Fruit fly (Drosophila melanogaster) whole organism, embryonic: ENCODE results near the gene Ac78C.

Source experiments
- Antp ChIP-seq: fragments of 200-800 bp; sonication (Bioruptor generic); optimal IDR thresholded peaks from 3 replicates; lab custom pipeline; 2016; ENCODE audit warnings: missing biosample characterization, missing genetic modification characterization
- B-H2 ChIP-seq: fragments of 200-800 bp; sonication (Bioruptor generic); optimal IDR thresholded peaks from 2 replicates; lab custom pipeline; 2018; ENCODE audit warnings: missing biosample characterization, mild to moderate bottlenecking, missing genetic modification characterization
- CG10543 ChIP-seq: fragments of 200-800 bp; sonication (Bioruptor generic); optimal IDR thresholded peaks from 3 replicates; lab custom pipeline; 2017; ENCODE audit warnings: missing biosample characterization, mild to moderate bottlenecking, missing genetic modification characterization, moderate library complexity
- CG12299 ChIP-seq: fragments of 200-800 bp; sonication (Bioruptor generic); optimal IDR thresholded peaks from 2 replicates; lab custom pipeline; 2018; ENCODE audit warnings: missing biosample characterization, mild to moderate bottlenecking, missing genetic modification characterization
- CG1233 ChIP-seq: fragments of 200-800 bp; sonication (Bioruptor generic); optimal IDR thresholded peaks from 4 replicates; lab custom pipeline; 2018; ENCODE audit warnings: missing biosample characterization, mild to moderate bottlenecking, missing genetic modification characterization
- CG13287 ChIP-seq: fragments of 200-800 bp; sonication (Bioruptor generic); IDR thresholded peaks from 2 replicates; pipeline ENCODE4 v1.3.6; 2022; ENCODE audit warnings: missing biosample characterization, missing genetic modification characterization; ENCODE audit not compliant: partially characterized antibody
- CG13296 ChIP-seq: fragments of 200-800 bp; sonication (Bioruptor generic); optimal IDR thresholded peaks from 3 replicates; lab custom pipeline; 2018; ENCODE audit warnings: missing biosample characterization, mild to moderate bottlenecking, missing genetic modification characterization
- CG14710 ChIP-seq: fragments of 200-800 bp; sonication (Bioruptor generic); optimal IDR thresholded peaks from 3 replicates; lab custom pipeline; 2019; ENCODE audit warnings: missing biosample characterization, mild to moderate bottlenecking, missing genetic modification characterization, moderate library complexity
- CG15479 ChIP-seq: fragments of 200-800 bp; sonication (Bioruptor generic); optimal IDR thresholded peaks from 3 replicates; lab custom pipeline; 2019; ENCODE audit warnings: missing biosample characterization, mild to moderate bottlenecking, missing genetic modification characterization, moderate library complexity
- CG15601 ChIP-seq: fragments of 200-800 bp; sonication (Bioruptor generic); optimal IDR thresholded peaks from 3 replicates; lab custom pipeline; 2019; ENCODE audit warnings: missing biosample characterization, mild to moderate bottlenecking, missing genetic modification characterization, moderate library complexity
- CG17361 ChIP-seq: fragments of 200-800 bp; sonication (Bioruptor generic); IDR thresholded peaks from 3 replicates; pipeline ENCODE4 v1.3.6; 2022; ENCODE audit warnings: missing biosample characterization, missing genetic modification characterization
- CG2712 ChIP-seq: fragments of 200-800 bp; optimal IDR thresholded peaks from 3 replicates; lab custom pipeline; 2019; ENCODE audit warnings: missing biosample characterization, mild to moderate bottlenecking, missing genetic modification characterization, moderate library complexity
- CG30020 ChIP-seq: fragments of 200-800 bp; optimal IDR thresholded peaks from 2 replicates; lab custom pipeline; 2019; ENCODE audit warnings: missing biosample characterization, mild to moderate bottlenecking, missing genetic modification characterization, moderate library complexity
- CG30403 ChIP-seq: fragments of 200-800 bp; sonication (Bioruptor generic); optimal IDR thresholded peaks from 3 replicates; lab custom pipeline; 2016; ENCODE audit warnings: missing biosample characterization, missing genetic modification characterization
- CG31441 ChIP-seq: fragments of 200-800 bp; sonication (Bioruptor generic); IDR thresholded peaks from 2 replicates; pipeline ENCODE4 v1.3.6; 2022; ENCODE audit warnings: missing biosample characterization, missing genetic modification characterization
- CG6689 ChIP-seq: fragments of 200-800 bp; sonication (Bioruptor generic); IDR thresholded peaks from 2 replicates; pipeline ENCODE4 v1.3.6; 2022; ENCODE audit warnings: missing biosample characterization, missing genetic modification characterization
- CG7556 ChIP-seq: fragments of 200-800 bp; sonication (Bioruptor generic); optimal IDR thresholded peaks from 2 replicates; lab custom pipeline; 2017; ENCODE audit warnings: missing biosample characterization, mild to moderate bottlenecking, missing genetic modification characterization
- CG8089 ChIP-seq: fragments of 200-800 bp; sonication (Bioruptor generic); optimal IDR thresholded peaks from 3 replicates; lab custom pipeline; 2016; ENCODE audit warnings: missing biosample characterization, missing genetic modification characterization
- CG8290 ChIP-seq, 3 experiments: fragments of 200-800 bp; sonication (Bioruptor generic); optimal IDR thresholded peaks; 2 replicates each; lab custom pipeline; 2016 to 2019; ENCODE audit warnings: missing biosample characterization in 3 of 3, missing genetic modification characterization in 3 of 3, mild to moderate bottlenecking in 2 of 3, moderate library complexity in 1 of 3
- CG8388 ChIP-seq: fragments of 200-800 bp; sonication (Bioruptor generic); optimal IDR thresholded peaks from 2 replicates; lab custom pipeline; 2019; ENCODE audit warnings: missing biosample characterization, mild to moderate bottlenecking, missing genetic modification characterization, moderate library complexity
- CG9437 ChIP-seq: fragments of 200-800 bp; sonication (Bioruptor generic); optimal IDR thresholded peaks from 2 replicates; lab custom pipeline; 2018; ENCODE audit warnings: missing biosample characterization, mild to moderate bottlenecking, missing genetic modification characterization
- CG9797 ChIP-seq: fragments of 200-800 bp; sonication (Bioruptor generic); optimal IDR thresholded peaks from 3 replicates; lab custom pipeline; 2018; ENCODE audit warnings: missing biosample characterization, mild to moderate bottlenecking, missing genetic modification characterization
- CG9817 ChIP-seq: fragments of 200-800 bp; sonication (Bioruptor generic); optimal IDR thresholded peaks from 2 replicates; lab custom pipeline; 2018; ENCODE audit warnings: missing biosample characterization, mild to moderate bottlenecking, missing genetic modification characterization, moderate library complexity
- Camta ChIP-seq: fragments of 200-800 bp; sonication (Bioruptor generic); optimal IDR thresholded peaks from 2 replicates; lab custom pipeline; 2016; ENCODE audit warnings: missing biosample characterization, missing genetic modification characterization
- Dip2 ChIP-seq: fragments of 200-800 bp; sonication (Bioruptor generic); IDR thresholded peaks from 2 replicates; pipeline ENCODE4 v1.3.6; 2022; ENCODE audit warnings: missing biosample characterization, missing genetic modification characterization
- Fer3 ChIP-seq: fragments of 200-800 bp; sonication (Bioruptor generic); optimal IDR thresholded peaks from 2 replicates; lab custom pipeline; 2018; ENCODE audit warnings: missing biosample characterization, mild to moderate bottlenecking, missing genetic modification characterization, moderate library complexity
- HmgD ChIP-seq: fragments of 200-800 bp; sonication (Bioruptor generic); optimal IDR thresholded peaks from 3 replicates; lab custom pipeline; 2016; ENCODE audit warnings: missing biosample characterization, missing genetic modification characterization
- Hsf ChIP-seq: fragments of 200-800 bp; sonication (Bioruptor generic); optimal IDR thresholded peaks from 3 replicates; lab custom pipeline; 2016; ENCODE audit warnings: missing biosample characterization, missing genetic modification characterization
- Lhr ChIP-seq: fragments of 200-800 bp; sonication (Bioruptor generic); optimal IDR thresholded peaks from 3 replicates; lab custom pipeline; 2017; ENCODE audit warnings: mild to moderate bottlenecking, missing biosample characterization, missing genetic modification reagents, missing genetic modification characterization
- Meics ChIP-seq: fragments of 200-800 bp; sonication (Bioruptor generic); optimal IDR thresholded peaks from 2 replicates; lab custom pipeline; 2017; ENCODE audit warnings: missing biosample characterization, mild to moderate bottlenecking, missing genetic modification characterization
- NC2β ChIP-seq: fragments of 200-800 bp; sonication (Bioruptor generic); optimal IDR thresholded peaks from 2 replicates; lab custom pipeline; 2016; ENCODE audit warnings: missing biosample characterization, missing genetic modification characterization
- NK7.1 ChIP-seq: fragments of 200-800 bp; sonication (Bioruptor generic); optimal IDR thresholded peaks from 3 replicates; lab custom pipeline; 2016; ENCODE audit warnings: missing biosample characterization, missing genetic modification characterization
- Side ChIP-seq: fragments of 200-800 bp; sonication (Bioruptor generic); optimal IDR thresholded peaks from 2 replicates; lab custom pipeline; 2016; ENCODE audit warnings: missing biosample characterization, missing genetic modification characterization
- Sox100B ChIP-seq: fragments of 200-800 bp; sonication (Bioruptor generic); optimal IDR thresholded peaks from 3 replicates; lab custom pipeline; 2018; ENCODE audit warnings: missing biosample characterization, mild to moderate bottlenecking, missing genetic modification characterization
- ash1 ChIP-seq: fragments of 200-800 bp; sonication (Bioruptor generic); optimal IDR thresholded peaks from 2 replicates; lab custom pipeline; 2018; ENCODE audit warnings: missing biosample characterization, mild to moderate bottlenecking, missing genetic modification characterization
- ato ChIP-seq: fragments of 200-800 bp; sonication (Bioruptor generic); IDR thresholded peaks from 2 replicates; pipeline ENCODE4 v1.3.6; 2022; ENCODE audit warnings: missing biosample characterization, missing genetic modification characterization; ENCODE audit not compliant: partially characterized antibody
- caup ChIP-seq: fragments of 200-800 bp; sonication (Bioruptor generic); optimal IDR thresholded peaks from 3 replicates; lab custom pipeline; 2017; ENCODE audit warnings: missing biosample characterization, mild to moderate bottlenecking, missing genetic modification characterization, moderate library complexity; ENCODE audit not compliant: severe bottlenecking
- dati ChIP-seq: fragments of 200-800 bp; sonication (Bioruptor generic); IDR thresholded peaks from 2 replicates; pipeline ENCODE4 v1.3.6; 2022; ENCODE audit warnings: missing biosample characterization, missing genetic modification characterization
- emc ChIP-seq: fragments of 200-800 bp; sonication (Bioruptor generic); optimal IDR thresholded peaks from 2 replicates; lab custom pipeline; 2016; ENCODE audit warnings: missing biosample characterization, missing genetic modification characterization
- fd64A ChIP-seq: fragments of 200-800 bp; sonication (Bioruptor generic); optimal IDR thresholded peaks from 3 replicates; lab custom pipeline; 2018; ENCODE audit warnings: missing biosample characterization, mild to moderate bottlenecking, missing genetic modification characterization
- gce ChIP-seq: fragments of 200-800 bp; sonication (Bioruptor generic); IDR thresholded peaks from 3 replicates; pipeline ENCODE4 v1.3.6; 2022; ENCODE audit warnings: missing biosample characterization, missing genetic modification characterization
- grau ChIP-seq: fragments of 200-800 bp; optimal IDR thresholded peaks from 3 replicates; lab custom pipeline; 2019; ENCODE audit warnings: missing biosample characterization, mild to moderate bottlenecking, missing genetic modification characterization, moderate library complexity
- gsb ChIP-seq: fragments of 200-800 bp; sonication (Bioruptor generic); IDR thresholded peaks from 2 replicates; pipeline ENCODE4 v1.3.6; 2022; ENCODE audit warnings: missing biosample characterization, missing genetic modification characterization
- lilli ChIP-seq: fragments of 200-800 bp; sonication (Bioruptor generic); optimal IDR thresholded peaks from 3 replicates; lab custom pipeline; 2016; ENCODE audit warnings: missing biosample characterization, missing genetic modification characterization
- peb ChIP-seq: fragments of 200-800 bp; sonication (Bioruptor generic); IDR thresholded peaks from 2 replicates; pipeline ENCODE4 v1.3.6; 2022; ENCODE audit warnings: missing biosample characterization, missing genetic modification characterization
- pzg ChIP-seq: fragments of 200-800 bp; sonication (Bioruptor generic); optimal IDR thresholded peaks from 3 replicates; lab custom pipeline; 2018; ENCODE audit warnings: missing biosample characterization, mild to moderate bottlenecking, missing genetic modification characterization, moderate library complexity
- slou ChIP-seq: fragments of 200-800 bp; sonication (Bioruptor generic); optimal IDR thresholded peaks from 3 replicates; lab custom pipeline; 2016; ENCODE audit warnings: missing biosample characterization, missing genetic modification characterization
- so ChIP-seq: fragments of 200-800 bp; sonication (Bioruptor generic); IDR thresholded peaks from 3 replicates; pipeline ENCODE4 v1.3.6; 2022; ENCODE audit warnings: missing biosample characterization, missing genetic modification characterization
- sob ChIP-seq: fragments of 200-800 bp; sonication (Bioruptor generic); IDR thresholded peaks from 2 replicates; pipeline ENCODE4 v1.3.6; 2022; ENCODE audit warnings: missing biosample characterization, missing genetic modification characterization
- tgo ChIP-seq: fragments of 200-800 bp; sonication (Bioruptor generic); IDR thresholded peaks from 3 replicates; pipeline ENCODE4 v1.3.6; 2022; ENCODE audit warnings: missing biosample characterization, missing genetic modification characterization

The Ac78C gene

dm6 chr3L:21171905-21172304 is at the start of gene Ac78C (continued):
- TF ChIP-seq CG13296 (GFP tag; lab: Kevin White, UChicago) (peak; percentile 96), NC2β (GFP tag; lab: Kevin White, UChicago) (peak; percentile 70), CG12299 (tag; lab: Kevin White, UChicago) (peak; percentile 87), CG8290 (GFP tag; optimal IDR thresholded peaks at IDR 0.05; lab: Kevin White, UChicago) (no peak), CG8290 (tag; optimal IDR thresholded peaks at IDR 0.05; lab: Kevin White, UChicago) (peak in 1 of 2 experiments; percentile 98), CG7556 (GFP tag; lab: Kevin White, UChicago) (peak; percentile 27), B-H2 (GFP tag; lab: Kevin White, UChicago) (peak; percentile 96), CG17361 (GFP tag; lab: Robert Waterston, UW) (peak; percentile 57; the same call in 1 of the 3 replicates), gce (GFP tag; lab: Robert Waterston, UW) (peak; percentile 83; the same call in 2 of the 3 replicates), Camta (GFP tag; lab: Kevin White, UChicago) (peak; percentile 78), CG13287 (GFP tag; lab: Robert Waterston, UW) (peak; percentile 58), CG8388 (peak; percentile 62), Dip2 (GFP tag; lab: Robert Waterston, UW) (no peak), caup (GFP tag; lab: Kevin White, UChicago) (peak; percentile 94), Antp (GFP tag; lab: Kevin White, UChicago) (peak; percentile 95), ato (GFP tag; lab: Robert Waterston, UW) (no peak), fd64A (peak; percentile 74), emc (GFP tag; lab: Kevin White, UChicago) (peak; percentile 84), Sox100B (GFP tag; lab: Kevin White, UChicago) (peak; percentile 62), ash1 (GFP tag; lab: Kevin White, UChicago) (peak; percentile 87), peb (GFP tag; lab: Robert Waterston, UW) (peak; percentile 54), sob (GFP tag; lab: Robert Waterston, UW) (peak; percentile 95), Hsf (GFP tag; lab: Kevin White, UChicago) (peak; percentile 77), Meics (GFP tag; lab: Kevin White, UChicago) (peak; percentile 89), NK7.1 (GFP tag; lab: Kevin White, UChicago) (peak; percentile 83), dati (no peak), Fer3 (tag; lab: Kevin White, UChicago) (peak; percentile 92), CG15479 (no peak), CG9437 (GFP tag; lab: Kevin White, UChicago) (no peak), CG8089 (GFP tag; lab: Kevin White, UChicago) (peak; percentile 77), Side (GFP tag; lab: Kevin White, UChicago) (peak; percentile 90), so (GFP tag; lab: Robert Waterston, UW) (peak; percentile 82; the same call in 2 of the 3 replicates), CG10543 (GFP tag; lab: Kevin White, UChicago) (peak; percentile 96), CG15601 (tag; lab: Kevin White, UChicago) (peak; percentile 99), HmgD (peak; percentile 65), pzg (peak; percentile 27), CG9817 (tag; lab: Kevin White, UChicago) (peak; percentile 92), lilli (peak; percentile 93), CG30403 (GFP tag; lab: Kevin White, UChicago) (peak; percentile 68), CG30020 (tag; lab: Kevin White, UChicago) (no peak), CG9797 (GFP tag; lab: Kevin White, UChicago) (no peak), CG31441 (GFP tag; lab: Robert Waterston, UW) (no peak; the same call in 1 of the 2 replicates), CG2712 (no peak), CG14710 (tag; lab: Kevin White, UChicago) (no peak), slou (GFP tag; lab: Kevin White, UChicago) (peak; percentile 48), CG1233 (GFP tag; lab: Kevin White, UChicago) (peak; percentile 86), CG6689 (GFP tag; lab: Robert Waterston, UW) (peak; percentile 78), tgo (GFP tag; lab: Robert Waterston, UW) (peak; percentile 84), grau (peak; percentile 83), gsb (GFP tag; lab: Robert Waterston, UW) (peak; percentile 87), Lhr (peak; percentile 9)
